Worm (Caenorhabditis elegans) whole organism, L2 larva: Measurements from ENCODE around the gene F56C3.4.

Experiments used
- R02D3.7 ChIP-seq: fragments of 150-350 bp; optimal IDR thresholded peaks from 2 replicates; lab custom pipeline; 2014; ENCODE audit warnings: missing biosample characterization, missing genetic modification characterization
- egl-27 ChIP-seq: sonication (generic microtip); optimal IDR thresholded peaks from 3 replicates; lab custom pipeline; 2017; ENCODE audit warnings: missing biosample characterization, missing genetic modification reagents, missing genetic modification characterization
- sma-3 ChIP-seq: sonication (generic microtip); optimal IDR thresholded peaks from 2 replicates; lab custom pipeline; 2016; ENCODE audit warnings: missing genetic modification reagents, missing genetic modification characterization, missing compliant biosample characterization
- zag-1 ChIP-seq: fragments of 150-350 bp; optimal IDR thresholded peaks from 2 replicates; lab custom pipeline; 2014; ENCODE audit warnings: missing biosample characterization, missing genetic modification characterization

DNA sequence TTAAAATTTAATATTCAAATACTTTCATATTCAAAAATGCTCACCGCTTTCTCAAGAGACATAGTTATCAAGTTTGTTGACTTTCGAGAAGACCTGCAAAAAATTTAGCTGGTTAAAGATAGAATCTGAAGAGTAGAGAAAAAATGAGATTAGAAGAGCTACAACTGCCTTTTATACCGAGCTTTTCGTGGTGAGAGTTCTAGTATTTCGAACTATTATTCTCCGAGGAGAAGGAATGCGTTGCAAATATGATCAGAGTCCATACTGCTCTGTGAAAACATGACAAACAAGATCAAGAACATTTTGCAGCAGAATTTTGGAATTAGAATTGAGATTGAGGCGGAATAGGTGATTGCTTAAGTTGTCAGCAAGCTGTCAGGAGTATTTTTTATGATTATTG is at the start of gene F56C3.4:
- no peak for TF ChIP-seq zag-1 (tag; lab: Kevin White, UChicago)
- no peak for TF ChIP-seq egl-27 (tag; lab: Kevin White, UChicago)
- TF ChIP-seq R02D3.7 (tag; lab: Kevin White, UChicago) = no peak
- TF ChIP-seq sma-3 (GFP tag; lab: Kevin White, UChicago) = no peak
